Worm (Caenorhabditis elegans): ENCODE data around the gene pat-4.

Gene pat-4

DNA sequence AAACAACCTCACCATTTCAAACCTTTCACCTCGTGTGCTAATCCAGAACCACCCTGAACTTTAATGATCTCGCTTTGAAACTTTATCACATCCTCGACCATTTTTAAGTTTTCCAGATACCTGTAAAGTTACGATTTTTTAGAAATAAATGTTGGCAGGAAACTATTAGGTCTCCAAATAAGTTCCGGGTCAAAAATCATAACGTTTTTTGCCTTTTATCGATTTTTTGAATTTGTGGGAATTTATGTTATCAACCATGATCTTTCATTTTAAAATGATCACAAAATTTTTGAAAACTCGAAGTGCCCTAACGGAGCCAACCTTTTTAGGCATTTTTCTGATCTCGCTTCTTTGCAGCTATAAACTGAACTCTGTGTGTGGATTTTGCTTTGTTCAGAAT lies 33.6 kb downstream of the pat-4 start, which contains the start of gene btb-5:
Gene btb-5, minus strand, starts transcription at position 101 of the 400 bp plus-strand sequence.
- no peak for TF ChIP-seq tab-1 (GFP tag; IDR thresholded peaks at IDR 0.05)
- TF ChIP-seq ref-1 (GFP tag; conservative IDR thresholded peaks at IDR 0.05) = no peak
- TF ChIP-seq flt-1 (GFP tag; IDR thresholded peaks at IDR 0.05) = no peak
- TF ChIP-seq med-1 (GFP tag; optimal IDR thresholded peaks at IDR 0.05; ENCODE audit: insufficient read depth) = no peak
- TF ChIP-seq ztf-29 (GFP tag; IDR thresholded peaks at IDR 0.05) = no peak
- no peak for TF ChIP-seq T22C8.4 (GFP tag; IDR thresholded peaks at IDR 0.05)
- no peak for TF ChIP-seq cog-1 (tag; optimal IDR thresholded peaks at IDR 0.05)
- TF ChIP-seq ztf-23 (GFP tag; IDR thresholded peaks at IDR 0.05) = no peak
- TF ChIP-seq klf-2 (GFP tag; conservative IDR thresholded peaks at IDR 0.05) = no peak

DNA sequence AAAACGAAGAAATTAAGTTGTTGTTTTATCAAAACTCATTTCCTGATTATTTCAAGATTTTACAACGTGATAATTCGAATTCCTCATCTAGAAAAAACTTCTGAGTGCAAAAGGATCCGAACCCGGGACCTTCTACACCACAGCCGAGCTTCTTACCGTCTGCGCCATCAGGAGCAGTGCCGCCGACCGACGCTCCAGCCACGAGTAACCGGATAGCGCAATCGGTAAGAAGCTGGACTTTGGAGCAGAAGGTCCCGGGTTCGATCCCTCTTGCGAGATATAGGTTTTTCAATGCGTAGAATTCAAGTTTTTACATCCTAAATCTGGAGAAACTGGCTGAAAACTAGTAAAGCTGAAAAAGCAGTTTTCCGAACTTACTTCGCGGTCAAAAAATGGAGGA lies 40.9 kb downstream of the pat-4 start:
- TF ChIP-seq med-1 (GFP tag; optimal IDR thresholded peaks at IDR 0.05; ENCODE audit: insufficient read depth) (no peak), T22C8.4 (GFP tag; IDR thresholded peaks at IDR 0.05) (no peak), ztf-23 (GFP tag; IDR thresholded peaks at IDR 0.05) (no peak), cog-1 (tag; optimal IDR thresholded peaks at IDR 0.05) (no peak), ztf-29 (GFP tag; IDR thresholded peaks at IDR 0.05) (no peak)

DNA sequence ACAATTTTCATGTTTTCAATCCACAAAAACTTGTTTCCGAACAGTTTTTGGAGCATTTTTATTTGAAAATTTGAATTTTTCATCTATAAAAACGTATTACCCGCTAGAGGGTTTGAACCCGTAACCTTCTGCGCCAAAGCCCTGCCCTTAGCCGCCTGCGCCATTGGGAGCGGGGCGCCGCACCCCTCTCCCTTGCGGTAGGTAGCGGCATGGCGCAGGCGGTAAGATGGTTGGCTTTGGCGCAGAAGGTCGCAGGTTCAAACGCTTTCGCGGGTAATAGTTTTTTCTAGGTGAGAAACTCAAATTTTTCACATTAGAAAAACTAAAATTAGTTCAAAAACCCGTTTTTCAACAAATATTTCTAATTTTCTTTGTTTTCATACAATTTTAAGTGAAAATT lies 43.0 kb downstream of the pat-4 start:
- TF ChIP-seq T22C8.4 (GFP tag; IDR thresholded peaks at IDR 0.05) (no peak), flt-1 (GFP tag; IDR thresholded peaks at IDR 0.05) (no peak), cog-1 (tag; optimal IDR thresholded peaks at IDR 0.05) (no peak), ztf-29 (GFP tag; IDR thresholded peaks at IDR 0.05) (no peak), ztf-23 (GFP tag; IDR thresholded peaks at IDR 0.05) (no peak), med-1 (GFP tag; optimal IDR thresholded peaks at IDR 0.05; ENCODE audit: insufficient read depth) (no peak), ref-1 (GFP tag; conservative IDR thresholded peaks at IDR 0.05) (no peak), klf-2 (GFP tag; conservative IDR thresholded peaks at IDR 0.05) (no peak), tab-1 (GFP tag; IDR thresholded peaks at IDR 0.05) (no peak)

DNA sequence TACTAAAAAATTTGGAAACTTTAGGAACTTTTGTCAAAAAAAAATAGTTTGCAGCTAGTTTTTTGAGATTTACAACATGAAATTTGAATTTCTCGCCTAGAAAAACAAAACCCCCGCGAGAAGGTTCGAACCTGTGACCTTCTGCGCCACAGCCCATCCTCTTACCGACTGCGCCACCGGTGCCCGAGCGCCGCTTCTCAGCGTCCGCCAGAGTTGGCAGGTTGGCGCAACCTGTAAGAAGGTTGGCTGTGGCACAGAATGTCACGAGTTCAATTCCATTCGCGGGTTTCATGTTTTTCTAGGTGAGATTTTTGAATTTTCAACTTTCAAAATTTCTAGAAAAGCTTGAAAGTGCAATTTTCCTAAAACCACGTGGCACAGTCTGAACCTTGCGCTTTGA lies 44.2 kb downstream of the pat-4 start:
- TF ChIP-seq ztf-29 (GFP tag; IDR thresholded peaks at IDR 0.05) (no peak), med-1 (GFP tag; optimal IDR thresholded peaks at IDR 0.05; ENCODE audit: insufficient read depth) (no peak), tab-1 (GFP tag; IDR thresholded peaks at IDR 0.05) (no peak), ref-1 (GFP tag; conservative IDR thresholded peaks at IDR 0.05) (no peak), ztf-23 (GFP tag; IDR thresholded peaks at IDR 0.05) (no peak), T22C8.4 (GFP tag; IDR thresholded peaks at IDR 0.05) (no peak), cog-1 (tag; optimal IDR thresholded peaks at IDR 0.05) (no peak), flt-1 (GFP tag; IDR thresholded peaks at IDR 0.05) (no peak), klf-2 (GFP tag; conservative IDR thresholded peaks at IDR 0.05) (no peak)

DNA sequence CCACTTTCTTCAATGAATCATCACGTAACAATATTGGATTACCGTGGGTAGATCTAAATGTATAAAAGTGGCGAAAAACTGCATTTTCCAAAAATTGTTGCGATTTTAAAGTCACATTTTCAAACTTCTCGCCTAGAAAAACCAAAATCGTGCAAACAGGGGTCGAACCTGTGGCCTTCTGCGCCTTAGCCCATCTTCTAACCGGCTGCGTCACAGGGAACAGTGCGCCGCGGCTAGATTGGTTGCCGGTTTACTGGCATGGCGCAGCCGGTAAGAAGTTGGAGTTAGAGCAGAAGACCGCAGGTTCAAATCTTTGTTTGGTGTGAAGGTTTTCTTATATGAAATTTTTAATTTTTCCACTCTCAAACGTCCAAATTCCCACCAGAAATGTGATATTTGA lies 45.5 kb downstream of the pat-4 start:
- 0 out of 2 replicates have a peak, but pooled peaks have one; percentile 39 for TF ChIP-seq klf-2 (GFP tag; conservative IDR thresholded peaks at IDR 0.05)
- no peak for TF ChIP-seq flt-1 (GFP tag; IDR thresholded peaks at IDR 0.05)

DNA sequence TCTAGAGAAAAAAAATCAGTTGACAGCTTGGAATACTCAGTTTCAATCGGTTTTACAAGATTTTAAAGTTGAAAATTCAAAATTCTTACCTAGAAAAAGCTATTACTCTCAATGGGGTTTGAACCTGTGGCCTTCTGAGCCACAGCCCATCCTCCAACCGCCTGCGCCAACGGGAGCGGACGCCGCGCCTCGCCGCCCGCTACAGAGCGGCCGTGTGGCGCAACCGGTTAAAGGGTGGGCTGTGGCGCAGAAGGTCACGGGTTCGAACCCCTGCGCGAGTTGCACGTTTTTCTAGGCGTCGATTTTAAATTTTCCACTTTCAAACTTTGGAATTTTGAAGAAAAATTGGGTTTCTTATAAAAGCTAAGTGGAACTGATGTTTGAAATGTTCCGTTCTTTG lies 46.3 kb downstream of the pat-4 start:
- TF ChIP-seq med-1 (GFP tag; optimal IDR thresholded peaks at IDR 0.05; ENCODE audit: insufficient read depth) = no peak
- TF ChIP-seq flt-1 (GFP tag; IDR thresholded peaks at IDR 0.05) = 0 out of 2 replicates have a peak, but pooled peaks have one; percentile 9

DNA sequence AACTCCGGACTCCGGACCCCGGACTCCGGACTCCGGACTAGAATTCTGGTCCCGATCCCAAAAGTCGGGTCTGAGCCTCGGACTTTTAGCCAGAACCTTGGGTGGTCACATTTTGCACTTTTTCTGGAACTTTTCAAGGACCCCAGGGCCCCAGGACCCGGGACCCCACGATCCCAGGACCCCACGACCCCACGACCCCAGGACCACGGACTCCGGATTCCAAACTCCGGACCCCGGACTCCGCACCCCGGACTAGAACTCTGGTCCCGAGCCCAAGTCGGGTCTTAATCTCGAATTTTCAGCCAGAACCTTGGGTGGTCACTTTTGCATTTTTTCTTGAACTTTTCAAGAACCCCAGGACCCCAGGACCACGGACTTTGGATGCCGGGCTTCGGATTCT lies 51.9 kb downstream of the pat-4 start:
- no peak for TF ChIP-seq T22C8.4 (GFP tag; IDR thresholded peaks at IDR 0.05)
- no peak for TF ChIP-seq med-1 (GFP tag; optimal IDR thresholded peaks at IDR 0.05; ENCODE audit: insufficient read depth)
- no peak for TF ChIP-seq tab-1 (GFP tag; IDR thresholded peaks at IDR 0.05)
- TF ChIP-seq ref-1 (GFP tag; conservative IDR thresholded peaks at IDR 0.05) = no peak

DNA sequence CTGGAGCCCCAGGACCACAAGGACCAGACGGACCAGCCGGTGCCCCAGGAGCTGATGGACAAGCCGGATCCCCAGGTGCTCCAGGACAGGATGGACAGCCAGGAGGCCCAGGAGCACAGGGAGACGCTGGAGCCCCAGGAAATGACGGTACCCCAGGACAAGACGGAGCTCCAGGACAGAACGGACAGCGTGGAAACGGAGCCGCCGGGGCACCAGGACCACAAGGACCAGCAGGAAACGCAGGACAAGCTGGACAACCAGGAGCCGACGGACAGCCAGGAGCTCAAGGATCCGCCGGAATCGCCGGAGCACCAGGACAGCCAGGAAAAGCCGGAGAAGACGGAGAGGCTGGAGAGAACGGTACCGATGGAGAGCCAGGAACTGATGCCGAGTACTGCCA lies 53.1 kb downstream of the pat-4 start:
- TF ChIP-seq tab-1 (GFP tag; IDR thresholded peaks at IDR 0.05) (no peak), ztf-29 (GFP tag; IDR thresholded peaks at IDR 0.05) (no peak), flt-1 (GFP tag; IDR thresholded peaks at IDR 0.05) (no peak), klf-2 (GFP tag; conservative IDR thresholded peaks at IDR 0.05) (no peak), ztf-23 (GFP tag; IDR thresholded peaks at IDR 0.05) (no peak), med-1 (GFP tag; optimal IDR thresholded peaks at IDR 0.05; ENCODE audit: insufficient read depth) (no peak), ref-1 (GFP tag; conservative IDR thresholded peaks at IDR 0.05) (no peak), T22C8.4 (GFP tag; IDR thresholded peaks at IDR 0.05) (no peak)

DNA sequence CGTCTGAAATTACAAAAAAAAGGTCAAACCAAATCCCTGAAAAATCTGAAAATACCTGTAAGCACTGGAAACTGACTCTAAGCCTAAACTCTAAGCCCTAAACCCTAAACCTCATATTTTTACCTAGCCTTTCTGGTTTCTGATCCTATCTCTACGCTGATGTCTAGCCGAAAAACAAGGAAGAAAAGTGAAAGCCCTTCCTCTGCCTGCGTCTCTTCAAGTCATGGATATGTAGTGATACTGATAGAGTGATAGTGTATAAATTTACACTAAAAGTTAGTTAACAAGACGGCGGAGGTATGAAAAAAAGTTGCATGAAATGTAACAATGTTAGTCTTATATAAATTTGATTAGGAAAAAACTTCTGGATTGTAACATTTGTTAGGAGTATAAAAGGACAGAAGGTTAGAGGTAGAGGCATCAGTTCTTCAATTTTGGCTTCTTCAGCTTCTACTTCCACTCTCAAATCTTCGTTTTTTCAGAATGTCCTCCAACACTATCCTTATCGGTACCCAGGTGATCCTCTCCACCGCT lies 54.0 kb downstream of the pat-4 start, which contains the start of gene col-88:
Gene col-88, plus strand, starts transcription at position 484 of the 534 bp plus-strand sequence.
- no peak for TF ChIP-seq tab-1 (GFP tag; IDR thresholded peaks at IDR 0.05)
- no peak for TF ChIP-seq ztf-23 (GFP tag; IDR thresholded peaks at IDR 0.05)
- no peak for TF ChIP-seq T22C8.4 (GFP tag; IDR thresholded peaks at IDR 0.05)
- TF ChIP-seq med-1 (GFP tag; optimal IDR thresholded peaks at IDR 0.05; ENCODE audit: insufficient read depth) = no peak
- no peak for TF ChIP-seq flt-1 (GFP tag; IDR thresholded peaks at IDR 0.05)
- no peak for TF ChIP-seq ref-1 (GFP tag; conservative IDR thresholded peaks at IDR 0.05)
- no peak for TF ChIP-seq cog-1 (tag; optimal IDR thresholded peaks at IDR 0.05)
- no peak for TF ChIP-seq ztf-29 (GFP tag; IDR thresholded peaks at IDR 0.05)
- no peak for TF ChIP-seq klf-2 (GFP tag; conservative IDR thresholded peaks at IDR 0.05)

DNA sequence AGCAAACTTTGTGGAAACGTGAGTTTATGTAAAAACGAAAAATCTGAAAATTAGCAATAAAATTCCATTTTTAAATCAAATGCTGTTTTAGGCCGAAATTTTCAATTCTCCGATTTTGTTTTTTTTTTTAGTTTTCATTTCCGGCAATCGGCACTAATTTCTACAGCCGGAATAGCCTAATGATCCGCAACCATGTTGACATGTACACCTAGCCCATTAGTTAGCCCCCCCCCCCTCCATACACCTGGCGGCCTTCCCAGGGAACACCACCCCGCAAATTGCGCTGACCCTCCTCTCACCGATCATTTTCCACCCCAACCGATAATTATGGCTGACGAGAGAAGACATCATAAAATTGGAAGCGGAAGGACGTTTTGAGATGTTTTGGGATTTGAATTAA lies 55.1 kb downstream of the pat-4 start:
- TF ChIP-seq cog-1 (tag; optimal IDR thresholded peaks at IDR 0.05) (no peak), klf-2 (GFP tag; conservative IDR thresholded peaks at IDR 0.05) (no peak), ref-1 (GFP tag; conservative IDR thresholded peaks at IDR 0.05) (no peak), flt-1 (GFP tag; IDR thresholded peaks at IDR 0.05) (no peak), med-1 (GFP tag; optimal IDR thresholded peaks at IDR 0.05; ENCODE audit: insufficient read depth) (no peak), ztf-29 (GFP tag; IDR thresholded peaks at IDR 0.05) (no peak), ztf-23 (GFP tag; IDR thresholded peaks at IDR 0.05) (no peak), tab-1 (GFP tag; IDR thresholded peaks at IDR 0.05) (no peak), T22C8.4 (GFP tag; IDR thresholded peaks at IDR 0.05) (no peak)

Measured in whole organism, midembryonic.